Worm (Caenorhabditis elegans) whole organism, early embryonic: ENCODE results near the gene slc-17.4.

Experiments
- B0310.2 ChIP-seq: sonication (generic microtip); optimal IDR thresholded peaks from 2 replicates; lab custom pipeline; 2016; ENCODE audit warnings: mild to moderate bottlenecking, missing genetic modification characterization, missing compliant biosample characterization
- F13C5.2 ChIP-seq: sonication (generic microtip); optimal IDR thresholded peaks from 2 replicates; lab custom pipeline; 2017; ENCODE audit warnings: mild to moderate bottlenecking, missing genetic modification characterization, inconsistent platforms, missing compliant biosample characterization
- aly-1 ChIP-seq: sonication (generic microtip); optimal IDR thresholded peaks from 2 replicates; lab custom pipeline; 2016; ENCODE audit warnings: missing genetic modification characterization, missing compliant biosample characterization
- ama-1 ChIP-seq: fragments of 150-350 bp; optimal IDR thresholded peaks from 2 replicates; lab custom pipeline; 2014
- ets-7 ChIP-seq: sonication (generic microtip); optimal IDR thresholded peaks from 2 replicates; lab custom pipeline; 2016; ENCODE audit warnings: missing genotype, missing genetic modification characterization, missing compliant biosample characterization
- flt-1 ChIP-seq: fragments of 200-800 bp; sonication (Bioruptor generic); IDR thresholded peaks from 2 replicates; pipeline ENCODE4 v1.3.6; 2022; ENCODE audit warnings: missing genetic modification characterization, missing compliant biosample characterization
- hmbx-1 ChIP-seq: sonication (generic microtip); optimal IDR thresholded peaks from 2 replicates; lab custom pipeline; 2016; ENCODE audit warnings: mild to moderate bottlenecking, missing genetic modification characterization, missing compliant biosample characterization
- pes-1 ChIP-seq: fragments of 200-800 bp; sonication (Bioruptor generic); IDR thresholded peaks from 2 replicates; pipeline ENCODE4 v1.3.6; 2022; ENCODE audit warnings: missing genetic modification reagents, missing genetic modification characterization, missing compliant biosample characterization
- scrt-1 ChIP-seq: fragments of 200-800 bp; sonication (Bioruptor generic); IDR thresholded peaks from 2 replicates; pipeline ENCODE4 v1.3.6; 2022; ENCODE audit warnings: missing genetic modification characterization, missing compliant biosample characterization
- sea-1 ChIP-seq: fragments of 200-800 bp; sonication (Bioruptor generic); conservative IDR thresholded peaks from 2 replicates; pipeline ENCODE4 v1.3.6; 2022; ENCODE audit warnings: missing genetic modification characterization, missing compliant biosample characterization
- tbx-11 ChIP-seq: fragments of 200-800 bp; sonication (Bioruptor generic); IDR thresholded peaks from 2 replicates; pipeline ENCODE4 v1.3.6; 2022; ENCODE audit warnings: missing genetic modification characterization, missing compliant biosample characterization
- tbx-37 ChIP-seq: fragments of 200-800 bp; sonication (Bioruptor generic); conservative IDR thresholded peaks from 2 replicates; pipeline ENCODE4 v1.3.6; 2022; ENCODE audit warnings: missing genetic modification reagents, missing genetic modification characterization, missing compliant biosample characterization
- tra-4 ChIP-seq: sonication (generic microtip); optimal IDR thresholded peaks from 2 replicates; lab custom pipeline; 2017; ENCODE audit warnings: missing genetic modification characterization, missing compliant biosample characterization

ce11 chrIV:17268069-17268468 is 23.5 kb downstream of the slc-17.4 start:
- no peak for TF ChIP-seq pes-1 (GFP tag; lab: Robert Waterston, UW)
- no peak for TF ChIP-seq ama-1 (lab: Kevin White, UChicago)
- no peak for TF ChIP-seq tbx-37 (GFP tag; lab: Robert Waterston, UW)
- TF ChIP-seq scrt-1 (GFP tag; lab: Robert Waterston, UW) = no peak
- no peak for TF ChIP-seq hmbx-1 (tag; lab: Kevin White, UChicago)
- TF ChIP-seq flt-1 = no peak
- TF ChIP-seq F13C5.2 (tag; lab: Kevin White, UChicago) = no peak
- no peak for TF ChIP-seq ets-7 (tag; lab: Kevin White, UChicago)
- no peak for TF ChIP-seq tra-4 (tag; lab: Kevin White, UChicago)
- no peak for TF ChIP-seq aly-1 (tag; lab: Kevin White, UChicago)
- no peak for TF ChIP-seq tbx-11
- no peak for TF ChIP-seq B0310.2 (tag; lab: Kevin White, UChicago)
- TF ChIP-seq sea-1 (GFP tag; lab: Robert Waterston, UW) = no peak
